Worm (Caenorhabditis elegans): Measurements from ENCODE around the gene F11D11.22.

Gene F11D11.22

ce11 chrV:18742108-18742507 is 20.0 kb upstream of the F11D11.22 start, which contains the start of gene clec-250:
Gene clec-250 (minus strand): TSS chrV:18742208.
- TF ChIP-seq fkh-10 (GFP tag; optimal IDR thresholded peaks at IDR 0.05) (no peak), aly-2 (tag; optimal IDR thresholded peaks at IDR 0.05) (no peak), nfya-1 (tag; optimal IDR thresholded peaks at IDR 0.05; ENCODE audit: insufficient read depth) (no peak), lsy-12 (tag; optimal IDR thresholded peaks at IDR 0.05) (no peak), unc-62 (GFP tag; optimal IDR thresholded peaks at IDR 0.05) (no peak), tbx-2 (tag; optimal IDR thresholded peaks at IDR 0.05) (no peak), nhr-77 (tag; optimal IDR thresholded peaks at IDR 0.05) (no peak), eor-1 (tag; optimal IDR thresholded peaks at IDR 0.05) (no peak), ceh-16 (tag; optimal IDR thresholded peaks at IDR 0.05) (no peak), nhr-28 (tag; optimal IDR thresholded peaks at IDR 0.05) (no peak), nhr-67 (tag; optimal IDR thresholded peaks at IDR 0.05) (no peak)

DNA sequence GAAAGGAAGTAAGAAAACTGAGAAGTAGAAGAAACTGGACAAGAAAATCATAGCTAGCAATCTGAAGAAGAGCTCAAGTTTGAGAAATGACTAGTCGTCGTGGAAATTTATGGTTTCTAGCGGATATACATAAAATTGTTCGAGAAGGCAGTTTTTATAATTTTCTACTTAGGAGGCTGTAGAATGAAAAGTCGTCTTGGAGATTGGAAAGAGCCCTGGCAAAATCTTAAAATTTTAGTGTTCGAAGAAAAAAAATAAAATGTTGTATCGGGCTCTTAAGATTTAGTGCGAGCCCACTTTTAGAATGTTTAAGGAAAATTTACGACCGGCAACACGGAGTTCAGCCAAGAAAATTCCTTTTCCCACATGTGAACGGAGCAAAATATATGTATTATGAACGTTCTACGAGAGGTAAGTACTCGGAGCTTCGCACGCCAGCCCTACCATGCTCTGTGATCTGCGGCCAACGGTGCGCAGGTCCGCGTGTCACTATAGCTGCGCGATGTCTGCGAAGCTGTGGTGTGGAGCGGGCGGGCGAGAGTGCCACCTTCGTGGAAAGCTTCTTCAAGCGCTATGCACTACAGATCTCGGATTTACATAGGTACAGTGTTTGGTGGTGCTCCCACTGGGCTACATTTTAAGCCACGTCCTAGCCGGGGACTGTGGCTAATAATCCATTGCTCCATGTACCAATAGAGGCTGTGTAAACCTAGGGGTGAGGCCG is 15.0 kb upstream of the F11D11.22 start, which contains the start of gene clec-251:
Gene clec-251 (minus strand): TSS at position 51 of the 724 bp plus-strand sequence.
- TF ChIP-seq fkh-2 (tag; optimal IDR thresholded peaks at IDR 0.05) (no peak), R02D3.7 (tag; optimal IDR thresholded peaks at IDR 0.05) (no peak), nhr-77 (tag; optimal IDR thresholded peaks at IDR 0.05) (no peak), skn-1 (tag; optimal IDR thresholded peaks at IDR 0.05) (no peak), snpc-4 (tag; optimal IDR thresholded peaks at IDR 0.05) (no peak), egl-27 (tag; optimal IDR thresholded peaks at IDR 0.05) (no peak), nhr-67 (tag; optimal IDR thresholded peaks at IDR 0.05) (no peak), nhr-43 (tag; optimal IDR thresholded peaks at IDR 0.05; ENCODE audit: poor library complexity, severe bottlenecking) (no peak), nhr-28 (tag; optimal IDR thresholded peaks at IDR 0.05) (no peak), lin-15B (tag; optimal IDR thresholded peaks at IDR 0.05) (no peak), ceh-16 (tag; optimal IDR thresholded peaks at IDR 0.05) (no peak), tbx-2 (tag; optimal IDR thresholded peaks at IDR 0.05) (no peak)

ce11 chrV:18748726-18749125 is 13.4 kb upstream of the F11D11.22 start, which contains the start of gene clec-252:
Gene clec-252 (minus strand): TSS chrV:18748826.
- no peak for TF ChIP-seq nhr-11 (tag; optimal IDR thresholded peaks at IDR 0.05)
- TF ChIP-seq ama-1 (optimal IDR thresholded peaks at IDR 0.05): no peak
- TF ChIP-seq nhr-23 (tag; optimal IDR thresholded peaks at IDR 0.05): no peak
- no peak for TF ChIP-seq nhr-25 (tag; optimal IDR thresholded peaks at IDR 0.05)
- no peak for TF ChIP-seq ceh-9 (tag; optimal IDR thresholded peaks at IDR 0.05)
- TF ChIP-seq nhr-43 (tag; optimal IDR thresholded peaks at IDR 0.05; ENCODE audit: poor library complexity, severe bottlenecking): no peak
- no peak for TF ChIP-seq ztf-11 (tag; optimal IDR thresholded peaks at IDR 0.05)
- TF ChIP-seq nhr-76 (tag; optimal IDR thresholded peaks at IDR 0.05): no peak
- no peak for TF ChIP-seq ceh-82 (tag; optimal IDR thresholded peaks at IDR 0.05)
- TF ChIP-seq ceh-28 (tag; optimal IDR thresholded peaks at IDR 0.05): no peak
- TF ChIP-seq elt-2 (tag; optimal IDR thresholded peaks at IDR 0.05): no peak
- no peak for TF ChIP-seq mdl-1 (tag; optimal IDR thresholded peaks at IDR 0.05)
- TF ChIP-seq aly-2 (tag; optimal IDR thresholded peaks at IDR 0.05): no peak
- TF ChIP-seq nhr-237 (tag; optimal IDR thresholded peaks at IDR 0.05): no peak
- TF ChIP-seq fos-1 (tag; optimal IDR thresholded peaks at IDR 0.05): no peak
- no peak for TF ChIP-seq mml-1 (tag; optimal IDR thresholded peaks at IDR 0.05)
- no peak for TF ChIP-seq fkh-2 (tag; optimal IDR thresholded peaks at IDR 0.05)

ce11 chrV:18750445-18750844 is 11.7 kb upstream of the F11D11.22 start, which contains the start of the genes F11D11.21 and F11D11.12:
Gene F11D11.21 (minus strand): TSS chrV:18750545.
Gene F11D11.12 (minus strand): TSS chrV:18750682.
- TF ChIP-seq sea-2 (GFP tag; optimal IDR thresholded peaks at IDR 0.05): no peak
- TF ChIP-seq unc-39 (tag; optimal IDR thresholded peaks at IDR 0.05): no peak
- TF ChIP-seq lin-39 (tag; optimal IDR thresholded peaks at IDR 0.05): no peak
- TF ChIP-seq hmg-11 (tag; optimal IDR thresholded peaks at IDR 0.05): no peak
- no peak for TF ChIP-seq nhr-12 (tag; optimal IDR thresholded peaks at IDR 0.05)
- TF ChIP-seq mml-1 (tag; optimal IDR thresholded peaks at IDR 0.05): no peak
- TF ChIP-seq pqm-1 (tag; optimal IDR thresholded peaks at IDR 0.05): no peak
- no peak for TF ChIP-seq fkh-10 (GFP tag; optimal IDR thresholded peaks at IDR 0.05)
- no peak for TF ChIP-seq nhr-25 (tag; optimal IDR thresholded peaks at IDR 0.05)
- TF ChIP-seq nhr-67 (tag; optimal IDR thresholded peaks at IDR 0.05): no peak
- no peak for TF ChIP-seq nhr-237 (tag; optimal IDR thresholded peaks at IDR 0.05)
- no peak for TF ChIP-seq ceh-9 (tag; optimal IDR thresholded peaks at IDR 0.05)
- TF ChIP-seq fos-1 (tag; optimal IDR thresholded peaks at IDR 0.05): no peak
- no peak for TF ChIP-seq lsy-12 (tag; optimal IDR thresholded peaks at IDR 0.05)
- no peak for TF ChIP-seq aly-2 (tag; optimal IDR thresholded peaks at IDR 0.05)
